Worm (Caenorhabditis elegans) whole organism, young adult: ENCODE results near the gene F38E1.10.

Source experiments
- B0019.2 ChIP-seq: fragments of 200-800 bp; sonication (Bioruptor generic); conservative IDR thresholded peaks from 2 replicates; pipeline ENCODE4 v1.3.6; 2022; ENCODE audit warnings: missing genetic modification reagents, missing genetic modification characterization, missing compliant biosample characterization
- B0261.1 ChIP-seq: sonication (generic microtip); optimal IDR thresholded peaks from 2 replicates; lab custom pipeline; 2016; ENCODE audit warnings: mild to moderate bottlenecking, missing genetic modification characterization, moderate library complexity, missing compliant biosample characterization
- B0336.3 ChIP-seq: fragments of 200-800 bp; sonication (Bioruptor generic); IDR thresholded peaks from 2 replicates; pipeline ENCODE4 v1.3.6; 2022; ENCODE audit warnings: missing genetic modification characterization, missing compliant biosample characterization
- D2030.7 ChIP-seq: fragments of 200-800 bp; sonication (Bioruptor generic); IDR thresholded peaks from 2 replicates; pipeline ENCODE4 v1.3.6; 2022; ENCODE audit warnings: missing genetic modification reagents, missing genetic modification characterization, missing compliant biosample characterization
- F10E7.11 ChIP-seq: sonication (generic microtip); optimal IDR thresholded peaks from 2 replicates; lab custom pipeline; 2017; ENCODE audit warnings: mild to moderate bottlenecking, missing genetic modification characterization, moderate library complexity, missing compliant biosample characterization
- F22D6.2 ChIP-seq: sonication (generic microtip); optimal IDR thresholded peaks from 2 replicates; lab custom pipeline; 2016; ENCODE audit warnings: mild to moderate bottlenecking, missing genetic modification characterization, missing compliant biosample characterization
- F23B12.7 ChIP-seq: sonication (generic microtip); optimal IDR thresholded peaks from 2 replicates; lab custom pipeline; 2017; ENCODE audit warnings: missing genetic modification characterization, mild to moderate bottlenecking, missing compliant biosample characterization, antibody characterized with exemption, moderate library complexity; ENCODE audit not compliant: insufficient read depth
- F49E8.2 ChIP-seq: sonication (generic microtip); optimal IDR thresholded peaks from 3 replicates; lab custom pipeline; 2017; ENCODE audit warnings: missing genetic modification characterization, mild to moderate bottlenecking, missing compliant biosample characterization, antibody characterized with exemption, moderate library complexity; ENCODE audit not compliant: insufficient read depth
- K12H6.12 ChIP-seq: fragments of 200-800 bp; sonication (Bioruptor generic); optimal IDR thresholded peaks from 2 replicates; lab custom pipeline; 2018; ENCODE audit warnings: mild to moderate bottlenecking, missing genetic modification characterization, missing compliant biosample characterization
- Y56A3A.18 ChIP-seq: fragments of 200-800 bp; sonication (Bioruptor generic); IDR thresholded peaks from 2 replicates; pipeline ENCODE4 v1.3.6; 2022; ENCODE audit warnings: missing genetic modification reagents, missing genetic modification characterization, missing compliant biosample characterization
- Y67H2A.10 ChIP-seq: fragments of 200-800 bp; sonication (Bioruptor generic); conservative IDR thresholded peaks from 2 replicates; pipeline ENCODE4 v1.3.6; 2022; ENCODE audit warnings: missing genetic modification reagents, missing genetic modification characterization, missing compliant biosample characterization
- Y95B8A.8 ChIP-seq: fragments of 200-800 bp; sonication (Bioruptor generic); IDR thresholded peaks from 2 replicates; pipeline ENCODE4 v1.3.6; 2022; ENCODE audit warnings: missing genetic modification reagents, missing genetic modification characterization, missing compliant biosample characterization
- ZK185.1 ChIP-seq: sonication (generic microtip); optimal IDR thresholded peaks from 2 replicates; lab custom pipeline; 2016; ENCODE audit warnings: mild to moderate bottlenecking, missing genetic modification characterization, missing compliant biosample characterization; ENCODE audit not compliant: poor library complexity, severe bottlenecking
- atf-7 ChIP-seq: sonication (generic microtip); optimal IDR thresholded peaks from 2 replicates; lab custom pipeline; 2017; ENCODE audit warnings: mild to moderate bottlenecking, missing genetic modification characterization, missing compliant biosample characterization
- bed-1 ChIP-seq: fragments of 200-800 bp; sonication (Bioruptor generic); IDR thresholded peaks from 2 replicates; pipeline ENCODE4 v1.3.6; 2022; ENCODE audit warnings: missing genetic modification reagents, missing genetic modification characterization, missing compliant biosample characterization
- bed-2 ChIP-seq: fragments of 200-800 bp; sonication (Bioruptor generic); IDR thresholded peaks from 2 replicates; pipeline ENCODE4 v1.3.6; 2022; ENCODE audit warnings: missing genetic modification reagents, missing genetic modification characterization, missing compliant biosample characterization
- cebp-2 ChIP-seq: fragments of 200-800 bp; sonication (Bioruptor generic); IDR thresholded peaks from 2 replicates; pipeline ENCODE4 v1.3.6; 2022; ENCODE audit warnings: missing genetic modification characterization, missing compliant biosample characterization
- ceh-100 ChIP-seq: fragments of 200-800 bp; sonication (Bioruptor generic); IDR thresholded peaks from 2 replicates; pipeline ENCODE4 v1.3.6; 2022; ENCODE audit warnings: missing genetic modification reagents, missing genetic modification characterization, missing compliant biosample characterization
- ceh-79 ChIP-seq: sonication (generic microtip); optimal IDR thresholded peaks from 2 replicates; lab custom pipeline; 2017; ENCODE audit warnings: mild to moderate bottlenecking, missing genetic modification characterization, missing compliant biosample characterization
- dpff-1 ChIP-seq: sonication (generic microtip); optimal IDR thresholded peaks from 2 replicates; lab custom pipeline; 2017; ENCODE audit warnings: mild to moderate bottlenecking, missing genetic modification characterization, missing compliant biosample characterization
- dpl-1 ChIP-seq: fragments of 150-350 bp; optimal IDR thresholded peaks from 2 replicates; lab custom pipeline; 2014; ENCODE audit warnings: missing biosample characterization, missing genetic modification reagents, missing genetic modification characterization
- efl-1 ChIP-seq: fragments of 150-350 bp; optimal IDR thresholded peaks from 2 replicates; lab custom pipeline; 2014; ENCODE audit warnings: missing biosample characterization, missing genetic modification reagents, missing genetic modification characterization
- egl-18 ChIP-seq: fragments of 200-800 bp; sonication (Bioruptor generic); IDR thresholded peaks from 2 replicates; pipeline ENCODE4 v1.3.6; 2022; ENCODE audit warnings: missing genetic modification reagents, missing genetic modification characterization, missing compliant biosample characterization
- egl-44 ChIP-seq: fragments of 200-800 bp; sonication (Bioruptor generic); IDR thresholded peaks from 2 replicates; pipeline ENCODE4 v1.3.6; 2022; ENCODE audit warnings: missing genetic modification reagents, missing genetic modification characterization, missing compliant biosample characterization
- ekl-4 ChIP-seq: fragments of 200-800 bp; sonication (Bioruptor generic); IDR thresholded peaks from 2 replicates; pipeline ENCODE4 v1.3.6; 2022; ENCODE audit warnings: missing genetic modification reagents, missing genetic modification characterization, missing compliant biosample characterization
- fkh-3 ChIP-seq: sonication (generic microtip); optimal IDR thresholded peaks from 2 replicates; lab custom pipeline; 2016; ENCODE audit warnings: mild to moderate bottlenecking, missing genetic modification characterization, missing compliant biosample characterization
- him-1 ChIP-seq: sonication (generic microtip); optimal IDR thresholded peaks from 2 replicates; lab custom pipeline; 2016; ENCODE audit warnings: missing genotype, missing genetic modification reagents, missing genetic modification characterization, missing compliant biosample characterization
- hmg-1.2 ChIP-seq: fragments of 200-800 bp; sonication (Bioruptor generic); IDR thresholded peaks from 2 replicates; pipeline ENCODE4 v1.3.6; 2022; ENCODE audit warnings: missing genetic modification reagents, missing genetic modification characterization, missing compliant biosample characterization
- hrde-1 ChIP-seq: sonication (generic microtip); optimal IDR thresholded peaks from 2 replicates; lab custom pipeline; 2016; ENCODE audit warnings: missing genetic modification characterization, mild to moderate bottlenecking, missing compliant biosample characterization, moderate library complexity, missing genotype, missing genetic modification reagents, borderline replicate concordance
- hsf-1 ChIP-seq: fragments of 200-800 bp; sonication (Bioruptor generic); IDR thresholded peaks from 2 replicates; pipeline ENCODE4 v1.3.6; 2022; ENCODE audit warnings: missing genetic modification reagents, missing genetic modification characterization, missing compliant biosample characterization
- lag-1 ChIP-seq: fragments of 200-800 bp; sonication (Bioruptor generic); IDR thresholded peaks from 2 replicates; pipeline ENCODE4 v1.3.6; 2022; ENCODE audit warnings: missing genetic modification reagents, missing genetic modification characterization, missing compliant biosample characterization
- let-526 ChIP-seq: fragments of 200-800 bp; sonication (Bioruptor generic); IDR thresholded peaks from 2 replicates; pipeline ENCODE4 v1.3.6; 2022; ENCODE audit warnings: missing genetic modification reagents, missing genetic modification characterization, missing compliant biosample characterization
- lir-1 ChIP-seq: fragments of 200-800 bp; sonication (Bioruptor generic); conservative IDR thresholded peaks from 2 replicates; pipeline ENCODE4 v1.3.6; 2022; ENCODE audit warnings: missing genetic modification reagents, missing genetic modification characterization, missing compliant biosample characterization
- lsl-1 ChIP-seq: fragments of 200-800 bp; sonication (Bioruptor generic); optimal IDR thresholded peaks from 2 replicates; lab custom pipeline; 2018; ENCODE audit warnings: mild to moderate bottlenecking, missing genetic modification characterization, moderate library complexity, missing compliant biosample characterization
- nfya-1 ChIP-seq: sonication (generic microtip); optimal IDR thresholded peaks from 2 replicates; lab custom pipeline; 2017; ENCODE audit warnings: antibody characterized with exemption, missing compliant biosample characterization, missing genetic modification characterization, borderline replicate concordance; ENCODE audit not compliant: insufficient read depth
- nhr-120 ChIP-seq: fragments of 200-800 bp; sonication (Bioruptor generic); IDR thresholded peaks from 2 replicates; pipeline ENCODE4 v1.3.6; 2022; ENCODE audit warnings: missing genetic modification characterization, missing compliant biosample characterization
- nhr-80 ChIP-seq: sonication (generic microtip); optimal IDR thresholded peaks from 2 replicates; lab custom pipeline; 2016; ENCODE audit warnings: missing genetic modification characterization, missing compliant biosample characterization
- nhr-90 ChIP-seq: sonication (generic microtip); optimal IDR thresholded peaks from 2 replicates; lab custom pipeline; 2016; ENCODE audit warnings: missing genotype, mild to moderate bottlenecking, missing genetic modification characterization, missing compliant biosample characterization
- rpc-1 ChIP-seq, 2 experiments: fragments of 150-350 bp in 1 of 2; sonication (generic microtip) in 1 of 2; optimal IDR thresholded peaks; 2 replicates each; lab custom pipeline; 2014 to 2018; ENCODE audit warnings: missing biosample characterization in 1 of 2, missing genetic modification characterization in 1 of 2, missing genetic modification reagents in 1 of 2, missing genotype in 1 of 2
- somi-1 ChIP-seq: fragments of 200-800 bp; sonication (Bioruptor generic); optimal IDR thresholded peaks from 2 replicates; lab custom pipeline; 2018; ENCODE audit warnings: mild to moderate bottlenecking, missing genetic modification characterization, missing compliant biosample characterization
- sptf-2 ChIP-seq: fragments of 200-800 bp; sonication (Bioruptor generic); optimal IDR thresholded peaks from 2 replicates; lab custom pipeline; 2018; ENCODE audit warnings: mild to moderate bottlenecking, missing genetic modification characterization, missing compliant biosample characterization
- tbp1 ChIP-seq: fragments of 200-800 bp; sonication (Bioruptor generic); optimal IDR thresholded peaks from 2 replicates; lab custom pipeline; 2018; ENCODE audit warnings: mild to moderate bottlenecking, missing genetic modification characterization, missing compliant biosample characterization
- zim-3 ChIP-seq: sonication (generic microtip); optimal IDR thresholded peaks from 2 replicates; lab custom pipeline; 2017; ENCODE audit warnings: mild to moderate bottlenecking, missing genetic modification characterization, moderate library complexity, missing compliant biosample characterization
- ztf-18 ChIP-seq: sonication (generic microtip); optimal IDR thresholded peaks from 2 replicates; lab custom pipeline; 2016; ENCODE audit warnings: missing genotype, mild to moderate bottlenecking, missing genetic modification characterization, missing compliant biosample characterization
- ztf-3 ChIP-seq: fragments of 200-800 bp; sonication (Bioruptor generic); optimal IDR thresholded peaks from 2 replicates; lab custom pipeline; 2018; ENCODE audit warnings: mild to moderate bottlenecking, missing genetic modification characterization, missing compliant biosample characterization

F38E1.10 gene

DNA sequence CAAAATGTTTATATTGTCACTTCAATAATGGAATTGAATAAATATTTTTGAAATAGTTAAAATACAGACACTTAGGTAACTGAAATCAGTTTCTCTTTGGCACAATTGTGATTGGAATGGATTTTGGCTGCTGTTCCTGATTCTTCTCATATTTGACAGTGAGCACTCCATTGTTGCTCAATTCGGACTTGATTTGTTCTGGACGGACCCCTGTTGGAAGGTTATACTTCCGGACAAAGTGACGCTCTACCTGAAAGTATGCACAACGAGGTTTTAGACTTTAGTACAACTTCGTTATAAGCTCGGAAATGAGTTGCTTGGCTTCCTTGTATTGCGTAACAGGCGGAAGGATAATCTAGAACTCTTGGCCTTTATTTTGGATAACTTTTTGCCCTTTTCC, 9.5 kb upstream of the F38E1.10 start (continued):
- TF ChIP-seq F49E8.2 (tag; lab: Kevin White, UChicago) (no peak), ztf-3 (GFP tag; lab: Kevin White, UChicago) (no peak), F22D6.2 (no peak), B0261.1 (tag; lab: Kevin White, UChicago) (no peak), dpl-1 (no peak), fkh-3 (tag; lab: Kevin White, UChicago) (no peak), Y95B8A.8 (GFP tag; lab: Robert Waterston, UW) (no peak), somi-1 (GFP tag; lab: Kevin White, UChicago) (no peak), nhr-90 (tag; lab: Kevin White, UChicago) (peak; percentile 70), Y56A3A.18 (GFP tag; lab: Robert Waterston, UW) (peak; percentile 30; the same call in 1 of the 2 replicates), ceh-79 (tag; lab: Kevin White, UChicago) (no peak), atf-7 (tag; lab: Kevin White, UChicago) (no peak), D2030.7 (GFP tag; lab: Robert Waterston, UW) (no peak), bed-1 (0 out of 2 replicates have a peak, but pooled peaks have one; percentile 6), egl-44 (GFP tag; lab: Robert Waterston, UW) (no peak), him-1 (tag; lab: Kevin White, UChicago) (no peak), sptf-2 (GFP tag; lab: Kevin White, UChicago) (no peak), zim-3 (tag; lab: Kevin White, UChicago) (no peak), dpff-1 (tag; lab: Kevin White, UChicago) (no peak), efl-1 (no peak), K12H6.12 (tag; lab: Kevin White, UChicago) (no peak), nfya-1 (no peak), Y67H2A.10 (GFP tag; lab: Robert Waterston, UW) (no peak), ZK185.1 (no peak), F10E7.11 (no peak), nhr-120 (GFP tag; lab: Robert Waterston, UW) (no peak), let-526 (no peak), bed-2 (GFP tag; lab: Robert Waterston, UW) (no peak), hsf-1 (GFP tag; lab: Robert Waterston, UW) (no peak), cebp-2 (GFP tag; lab: Robert Waterston, UW) (0 out of 2 replicates have a peak, but pooled peaks have one; percentile 23), lir-1 (GFP tag; lab: Robert Waterston, UW) (no peak), ekl-4 (no peak), B0336.3 (peak; percentile 57; the same call in 1 of the 2 replicates), lsl-1 (GFP tag; lab: Kevin White, UChicago) (no peak), hmg-1.2 (no peak)

DNA sequence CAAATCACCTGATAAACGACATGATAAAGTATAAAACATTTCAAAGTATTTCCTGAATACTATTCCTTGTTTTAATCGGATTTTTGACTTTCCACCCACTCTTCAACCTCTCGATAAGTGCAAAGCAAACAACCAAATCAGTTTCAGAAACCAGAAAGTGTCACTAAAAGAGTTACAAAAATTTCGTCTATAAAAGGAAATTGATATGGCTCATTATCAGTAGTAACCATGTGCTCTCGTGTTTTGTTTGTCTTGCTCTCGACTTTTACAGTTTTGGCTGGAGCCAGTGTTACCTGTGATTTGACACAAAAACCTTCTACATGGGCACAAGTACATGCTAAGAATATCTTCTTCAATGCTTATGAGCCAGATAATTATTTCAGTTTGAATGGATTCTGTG, 8.4 kb upstream of the F38E1.10 start, which contains the start of gene F52E1.14:
Gene F52E1.14, plus strand, starts transcription at position 207 of the 400 bp plus-strand sequence.
- TF ChIP-seq K12H6.12 (tag; lab: Kevin White, UChicago), result no peak
- peak; percentile 37 for TF ChIP-seq atf-7 (tag; lab: Kevin White, UChicago)
- peak; percentile 74 for TF ChIP-seq nhr-80 (tag; lab: Kevin White, UChicago)
- peak; percentile 0 for TF ChIP-seq tbp1 (GFP tag; lab: Kevin White, UChicago)

DNA sequence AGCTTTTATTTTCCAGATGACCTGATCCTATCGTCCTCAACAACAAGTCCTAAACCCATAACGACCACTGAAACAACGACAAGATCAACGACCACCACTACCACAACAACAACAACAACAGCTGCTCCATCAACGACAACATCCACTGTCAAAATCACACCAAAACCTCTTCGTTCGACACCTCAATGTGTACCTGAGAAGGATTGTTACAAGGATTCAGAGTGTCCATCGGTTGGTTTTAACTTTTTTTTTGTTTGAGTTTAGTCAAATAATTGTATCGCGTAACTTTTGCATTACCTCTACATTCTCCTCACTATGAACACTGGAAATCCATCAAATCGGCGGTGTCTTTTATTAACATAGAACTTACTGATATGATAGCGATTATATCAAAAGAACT, 4.8 kb upstream of the F38E1.10 start:
- TF ChIP-seq ceh-100 (GFP tag; lab: Robert Waterston, UW), result no peak
- TF ChIP-seq zim-3 (tag; lab: Kevin White, UChicago), result no peak
- no peak for TF ChIP-seq B0019.2 (GFP tag; lab: Robert Waterston, UW)
- no peak for TF ChIP-seq F23B12.7 (tag; lab: Kevin White, UChicago)
- no peak for TF ChIP-seq nhr-80 (tag; lab: Kevin White, UChicago)
- TF ChIP-seq hrde-1, result no peak
- TF ChIP-seq ztf-18, result no peak
- no peak for TF ChIP-seq Y67H2A.10 (GFP tag; lab: Robert Waterston, UW)
- no peak for TF ChIP-seq lag-1 (GFP tag; lab: Robert Waterston, UW)
- no peak for TF ChIP-seq egl-18 (GFP tag; lab: Robert Waterston, UW)
- no peak for TF ChIP-seq rpc-1 (optimal IDR thresholded peaks at IDR 0.05; lab: Kevin White, UChicago)
- no peak for TF ChIP-seq rpc-1 (tag; optimal IDR thresholded peaks at IDR 0.05; lab: Kevin White, UChicago)
